Fruit fly (Drosophila melanogaster) whole organism, embryonic: Measurements from ENCODE around the gene wapl.
A peak's percentile ranks its signal among the peaks of the same experiment; 100 is the strongest.

Experiments
- C15 ChIP-seq: fragments of 200-800 bp; sonication (Bioruptor generic); IDR thresholded peaks from 3 replicates; pipeline ENCODE4 v1.3.6; 2022; ENCODE audit warnings: missing biosample characterization, missing genetic modification characterization
- CG1024 ChIP-seq: fragments of 200-800 bp; sonication (Bioruptor generic); IDR thresholded peaks from 2 replicates; pipeline ENCODE4 v1.3.6; 2022; ENCODE audit warnings: missing biosample characterization, missing genetic modification characterization
- CG10543 ChIP-seq: fragments of 200-800 bp; sonication (Bioruptor generic); optimal IDR thresholded peaks from 3 replicates; lab custom pipeline; 2017; ENCODE audit warnings: missing biosample characterization, mild to moderate bottlenecking, missing genetic modification characterization, moderate library complexity
- CG11723 ChIP-seq: fragments of 200-800 bp; sonication (Bioruptor generic); optimal IDR thresholded peaks from 2 replicates; lab custom pipeline; 2017; ENCODE audit warnings: missing biosample characterization, mild to moderate bottlenecking, missing genetic modification characterization
- CG12104 ChIP-seq: fragments of 200-800 bp; sonication (Bioruptor generic); optimal IDR thresholded peaks from 3 replicates; lab custom pipeline; 2016; ENCODE audit warnings: missing biosample characterization, missing genetic modification characterization
- CG12299 ChIP-seq: fragments of 200-800 bp; sonication (Bioruptor generic); optimal IDR thresholded peaks from 2 replicates; lab custom pipeline; 2018; ENCODE audit warnings: missing biosample characterization, mild to moderate bottlenecking, missing genetic modification characterization
- CG12391 ChIP-seq: fragments of 200-800 bp; sonication (Bioruptor generic); optimal IDR thresholded peaks from 3 replicates; lab custom pipeline; 2018; ENCODE audit warnings: missing biosample characterization, mild to moderate bottlenecking, missing genetic modification characterization, moderate library complexity
- CG14710 ChIP-seq: fragments of 200-800 bp; sonication (Bioruptor generic); optimal IDR thresholded peaks from 3 replicates; lab custom pipeline; 2019; ENCODE audit warnings: missing biosample characterization, mild to moderate bottlenecking, missing genetic modification characterization, moderate library complexity
- CG16863 ChIP-seq: fragments of 200-800 bp; sonication (Bioruptor generic); optimal IDR thresholded peaks from 3 replicates; lab custom pipeline; 2016; ENCODE audit warnings: missing biosample characterization, missing genetic modification characterization
- CG31224 ChIP-seq: fragments of 200-800 bp; sonication (Bioruptor generic); IDR thresholded peaks from 2 replicates; pipeline ENCODE4 v1.3.6; 2022; ENCODE audit warnings: missing biosample characterization, missing genetic modification characterization
- CG3407 ChIP-seq: fragments of 200-800 bp; sonication (Bioruptor generic); optimal IDR thresholded peaks from 2 replicates; lab custom pipeline; 2018; ENCODE audit warnings: missing biosample characterization, mild to moderate bottlenecking, missing genetic modification characterization
- CG34376 ChIP-seq: fragments of 200-800 bp; sonication (Bioruptor generic); optimal IDR thresholded peaks from 2 replicates; lab custom pipeline; 2018; ENCODE audit warnings: missing biosample characterization, mild to moderate bottlenecking, missing genetic modification characterization
- CG42726 ChIP-seq: fragments of 200-800 bp; sonication (Bioruptor generic); IDR thresholded peaks from 2 replicates; pipeline ENCODE4 v1.3.6; 2022; ENCODE audit warnings: missing biosample characterization, missing genetic modification characterization; ENCODE audit not compliant: partially characterized antibody
- CG4404 ChIP-seq: fragments of 200-800 bp; sonication (Bioruptor generic); IDR thresholded peaks from 2 replicates; pipeline ENCODE4 v1.3.6; 2022; ENCODE audit warnings: missing biosample characterization, missing genetic modification characterization
- CG4424 ChIP-seq: fragments of 200-800 bp; sonication (Bioruptor generic); optimal IDR thresholded peaks from 3 replicates; lab custom pipeline; 2016; ENCODE audit warnings: missing biosample characterization, missing genetic modification characterization
- CG4617 ChIP-seq: fragments of 200-800 bp; sonication (Bioruptor generic); optimal IDR thresholded peaks from 3 replicates; lab custom pipeline; 2016; ENCODE audit warnings: missing biosample characterization, missing genetic modification characterization, borderline replicate concordance
- CG4820 ChIP-seq: fragments of 200-800 bp; sonication (Bioruptor generic); optimal IDR thresholded peaks from 3 replicates; lab custom pipeline; 2016; ENCODE audit warnings: missing biosample characterization, missing genetic modification characterization
- CG6765 ChIP-seq: fragments of 200-800 bp; sonication (Bioruptor generic); optimal IDR thresholded peaks from 3 replicates; lab custom pipeline; 2017; ENCODE audit warnings: missing biosample characterization, mild to moderate bottlenecking, missing genetic modification characterization
- CG7556 ChIP-seq: fragments of 200-800 bp; sonication (Bioruptor generic); optimal IDR thresholded peaks from 2 replicates; lab custom pipeline; 2017; ENCODE audit warnings: missing biosample characterization, mild to moderate bottlenecking, missing genetic modification characterization
- CG8290 ChIP-seq, 3 experiments: fragments of 200-800 bp; sonication (Bioruptor generic); optimal IDR thresholded peaks; 2 replicates each; lab custom pipeline; 2016 to 2019; ENCODE audit warnings: missing biosample characterization in 3 of 3, missing genetic modification characterization in 3 of 3, mild to moderate bottlenecking in 2 of 3, moderate library complexity in 1 of 3
- CTCF ChIP-seq: fragments of 200-800 bp; sonication (Bioruptor generic); optimal IDR thresholded peaks from 2 replicates; lab custom pipeline; 2017; ENCODE audit warnings: missing biosample characterization, mild to moderate bottlenecking, missing genetic modification characterization, moderate library complexity
- Chrac-16 ChIP-seq: fragments of 200-800 bp; sonication (Bioruptor generic); optimal IDR thresholded peaks from 3 replicates; lab custom pipeline; 2016; ENCODE audit warnings: missing biosample characterization, missing genetic modification characterization
- D19B ChIP-seq: fragments of 200-800 bp; sonication (Bioruptor generic); optimal IDR thresholded peaks from 2 replicates; lab custom pipeline; 2017; ENCODE audit warnings: missing biosample characterization, mild to moderate bottlenecking, missing genetic modification characterization
- Dbx ChIP-seq: fragments of 200-800 bp; sonication (Bioruptor generic); IDR thresholded peaks from 3 replicates; pipeline ENCODE4 v1.3.6; 2022; ENCODE audit warnings: missing biosample characterization, missing genetic modification characterization
- Doc3 ChIP-seq: fragments of 200-800 bp; sonication (Bioruptor generic); IDR thresholded peaks from 3 replicates; pipeline ENCODE4 v1.3.6; 2022; ENCODE audit warnings: missing biosample characterization, missing genetic modification characterization; ENCODE audit not compliant: partially characterized antibody
- ERR ChIP-seq: fragments of 200-800 bp; sonication (Bioruptor generic); optimal IDR thresholded peaks from 2 replicates; lab custom pipeline; 2016; ENCODE audit warnings: missing biosample characterization, missing genetic modification characterization
- HLH3B ChIP-seq: fragments of 200-800 bp; sonication (Bioruptor generic); IDR thresholded peaks from 2 replicates; pipeline ENCODE4 v1.3.6; 2022; ENCODE audit warnings: missing biosample characterization, missing genetic modification characterization
- NC2β ChIP-seq: fragments of 200-800 bp; sonication (Bioruptor generic); optimal IDR thresholded peaks from 2 replicates; lab custom pipeline; 2016; ENCODE audit warnings: missing biosample characterization, missing genetic modification characterization
- Scr ChIP-seq: fragments of 200-800 bp; sonication (Bioruptor generic); IDR thresholded peaks from 2 replicates; pipeline ENCODE4 v1.3.6; 2022; ENCODE audit warnings: missing biosample characterization, missing genetic modification characterization; ENCODE audit not compliant: partially characterized antibody
- Xbp1 ChIP-seq: fragments of 200-800 bp; sonication (Bioruptor generic); optimal IDR thresholded peaks from 3 replicates; lab custom pipeline; 2016; ENCODE audit warnings: missing biosample characterization, mild to moderate bottlenecking, missing genetic modification characterization
- cato ChIP-seq: fragments of 200-800 bp; sonication (Bioruptor generic); optimal IDR thresholded peaks from 2 replicates; lab custom pipeline; 2016; ENCODE audit warnings: missing biosample characterization, missing genetic modification characterization, borderline replicate concordance
- chinmo ChIP-seq: fragments of 200-800 bp; sonication (Bioruptor generic); IDR thresholded peaks from 4 replicates; pipeline ENCODE4 v1.3.6; 2022; ENCODE audit warnings: missing biosample characterization, missing genetic modification characterization; ENCODE audit not compliant: partially characterized antibody
- corto ChIP-seq: fragments of 200-800 bp; sonication (Bioruptor generic); optimal IDR thresholded peaks from 2 replicates; lab custom pipeline; 2016; ENCODE audit warnings: missing biosample characterization, mild to moderate bottlenecking, missing genetic modification characterization, moderate library complexity
- dmrt99B ChIP-seq: fragments of 200-800 bp; sonication (Bioruptor generic); optimal IDR thresholded peaks from 2 replicates; lab custom pipeline; 2018; ENCODE audit warnings: missing biosample characterization, mild to moderate bottlenecking, missing genetic modification characterization, moderate library complexity
- esg ChIP-seq: fragments of 200-800 bp; sonication (Bioruptor generic); conservative IDR thresholded peaks from 2 replicates; pipeline ENCODE4 v1.3.6; 2022; ENCODE audit warnings: missing biosample characterization, missing genetic modification characterization
- exex ChIP-seq: fragments of 200-800 bp; sonication (Bioruptor generic); optimal IDR thresholded peaks from 4 replicates; lab custom pipeline; 2018; ENCODE audit warnings: missing biosample characterization, mild to moderate bottlenecking, missing genetic modification characterization, moderate library complexity
- ftz-f1 ChIP-seq: fragments of 200-800 bp; sonication (Bioruptor generic); optimal IDR thresholded peaks from 2 replicates; lab custom pipeline; 2016; ENCODE audit warnings: missing biosample characterization, missing genetic modification characterization
- grn ChIP-seq: fragments of 200-800 bp; sonication (Bioruptor generic); optimal IDR thresholded peaks from 3 replicates; lab custom pipeline; 2017; ENCODE audit warnings: missing biosample characterization, missing genetic modification characterization
- inv ChIP-seq: fragments of 200-800 bp; sonication (Bioruptor generic); IDR thresholded peaks from 2 replicates; pipeline ENCODE4 v1.3.6; 2022; ENCODE audit warnings: missing biosample characterization, missing genetic modification characterization; ENCODE audit not compliant: partially characterized antibody
- jigr1 ChIP-seq: fragments of 200-800 bp; sonication (Bioruptor generic); IDR thresholded peaks from 3 replicates; pipeline ENCODE4 v1.3.6; 2022; ENCODE audit warnings: missing biosample characterization, missing genetic modification characterization
- jing ChIP-seq: fragments of 200-800 bp; sonication (Bioruptor generic); optimal IDR thresholded peaks from 2 replicates; lab custom pipeline; 2018; ENCODE audit warnings: missing biosample characterization, mild to moderate bottlenecking, missing genetic modification characterization
- klu ChIP-seq: fragments of 200-800 bp; sonication (Bioruptor generic); IDR thresholded peaks from 2 replicates; pipeline ENCODE4 v1.3.6; 2022; ENCODE audit warnings: missing biosample characterization, missing genetic modification characterization
- knrl ChIP-seq: fragments of 200-800 bp; sonication (Bioruptor generic); IDR thresholded peaks from 3 replicates; pipeline ENCODE4 v1.3.6; 2022; ENCODE audit warnings: missing biosample characterization, missing genetic modification characterization; ENCODE audit not compliant: partially characterized antibody
- mld ChIP-seq: fragments of 200-800 bp; sonication (Bioruptor generic); IDR thresholded peaks from 3 replicates; pipeline ENCODE4 v1.3.6; 2022; ENCODE audit warnings: missing biosample characterization, missing genetic modification characterization; ENCODE audit not compliant: partially characterized antibody
- nom ChIP-seq: fragments of 200-800 bp; sonication (Bioruptor generic); optimal IDR thresholded peaks from 2 replicates; lab custom pipeline; 2017; ENCODE audit warnings: missing biosample characterization, missing genetic modification characterization, mild to moderate bottlenecking, moderate library complexity, missing genetic modification reagents
- slou ChIP-seq: fragments of 200-800 bp; sonication (Bioruptor generic); optimal IDR thresholded peaks from 3 replicates; lab custom pipeline; 2016; ENCODE audit warnings: missing biosample characterization, missing genetic modification characterization
- sr ChIP-seq: fragments of 200-800 bp; sonication (Bioruptor generic); IDR thresholded peaks from 3 replicates; pipeline ENCODE4 v1.3.6; 2022; ENCODE audit warnings: missing biosample characterization, missing genetic modification characterization
- sug ChIP-seq: fragments of 200-800 bp; optimal IDR thresholded peaks from 2 replicates; lab custom pipeline; 2019; ENCODE audit warnings: missing biosample characterization, mild to moderate bottlenecking, missing genetic modification characterization, moderate library complexity
- tna ChIP-seq: fragments of 200-800 bp; sonication (Bioruptor generic); IDR thresholded peaks from 2 replicates; pipeline ENCODE4 v1.3.6; 2022; ENCODE audit warnings: missing biosample characterization, missing genetic modification characterization; ENCODE audit not compliant: partially characterized antibody
- ttk ChIP-seq: fragments of 200-800 bp; sonication (Bioruptor generic); IDR thresholded peaks from 2 replicates; pipeline ENCODE4 v2.1.2; 2022; ENCODE audit warnings: missing biosample characterization, missing genetic modification characterization
- zen2 ChIP-seq: fragments of 200-800 bp; sonication (Bioruptor generic); IDR thresholded peaks from 3 replicates; pipeline ENCODE4 v1.3.6; 2022; ENCODE audit warnings: missing biosample characterization, missing genetic modification characterization; ENCODE audit not compliant: partially characterized antibody

wapl gene

DNA sequence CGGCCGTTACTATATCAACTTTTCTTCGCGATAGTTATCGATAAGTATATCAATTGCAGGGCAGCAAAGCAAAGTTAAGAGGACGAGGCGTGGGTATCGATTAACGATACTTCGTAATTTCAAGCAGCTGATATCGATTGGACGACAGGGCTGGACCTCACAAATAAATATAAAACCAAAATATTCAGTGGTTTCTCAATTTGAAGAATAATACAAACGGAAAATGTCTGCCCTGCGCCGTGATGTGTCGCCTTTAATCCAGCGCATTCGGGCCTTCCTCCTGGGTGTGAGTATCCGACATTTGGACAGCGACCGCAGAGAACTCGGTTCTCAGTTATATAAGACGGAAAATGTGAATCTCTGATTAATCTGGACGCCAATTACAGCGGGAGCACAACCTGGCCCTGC lies 13.6 kb upstream of the wapl start, which contains the start of gene ND-B14.5A (continued):
- TF ChIP-seq ERR (GFP tag; lab: Kevin White, UChicago) (no peak), esg (no peak), CG12104 (GFP tag; lab: Kevin White, UChicago) (no peak), dmrt99B (no peak), CG10543 (GFP tag; lab: Kevin White, UChicago) (no peak), zen2 (peak; percentile 94), slou (GFP tag; lab: Kevin White, UChicago) (no peak), CG8290 (GFP tag; optimal IDR thresholded peaks at IDR 0.05; lab: Kevin White, UChicago) (no peak), CG8290 (tag; optimal IDR thresholded peaks at IDR 0.05; lab: Kevin White, UChicago) (peak in 1 of 2 experiments; percentile 27), Chrac-16 (GFP tag; lab: Kevin White, UChicago) (no peak), CG1024 (GFP tag; lab: Robert Waterston, UW) (no peak), CG16863 (GFP tag; lab: Kevin White, UChicago) (no peak), sr (GFP tag; lab: Robert Waterston, UW) (no peak), klu (GFP tag; lab: Robert Waterston, UW) (no peak), Doc3 (GFP tag; lab: Robert Waterston, UW) (peak; percentile 85), CG4820 (GFP tag; lab: Kevin White, UChicago) (no peak), sug (tag; lab: Kevin White, UChicago) (peak; percentile 21), chinmo (GFP tag; lab: Robert Waterston, UW) (peak; percentile 96), CG4424 (GFP tag; lab: Kevin White, UChicago) (no peak), inv (GFP tag; lab: Robert Waterston, UW) (peak; percentile 86), CG7556 (GFP tag; lab: Kevin White, UChicago) (no peak), knrl (peak; percentile 80), CG14710 (tag; lab: Kevin White, UChicago) (peak; percentile 43), D19B (GFP tag; lab: Kevin White, UChicago) (no peak), HLH3B (GFP tag; lab: Robert Waterston, UW) (no peak), grn (GFP tag; lab: Kevin White, UChicago) (no peak), CTCF (peak; percentile 5), nom (GFP tag; lab: Kevin White, UChicago) (peak; percentile 35), NC2β (GFP tag; lab: Kevin White, UChicago) (no peak), CG11723 (GFP tag; lab: Kevin White, UChicago) (no peak), jigr1 (GFP tag; lab: Robert Waterston, UW) (no peak), CG42726 (GFP tag; lab: Robert Waterston, UW) (peak; percentile 83), CG4617 (peak; percentile 61), ttk (GFP tag; lab: Robert Waterston, UW) (no peak), C15 (GFP tag; lab: Robert Waterston, UW) (no peak), CG34376 (GFP tag; lab: Kevin White, UChicago) (no peak), CG6765 (GFP tag; lab: Kevin White, UChicago) (no peak), jing (GFP tag; lab: Kevin White, UChicago) (no peak), CG12299 (no peak), Xbp1 (GFP tag; lab: Kevin White, UChicago) (no peak), Scr (GFP tag; lab: Robert Waterston, UW) (peak; percentile 90), ftz-f1 (GFP tag; lab: Kevin White, UChicago) (no peak), CG4404 (GFP tag; lab: Robert Waterston, UW) (no peak), CG31224 (GFP tag; lab: Robert Waterston, UW) (no peak), CG3407 (GFP tag; lab: Kevin White, UChicago) (no peak), Dbx (no peak), mld (peak; percentile 96), corto (no peak), exex (tag; lab: Kevin White, UChicago) (no peak), tna (GFP tag; lab: Robert Waterston, UW) (peak; percentile 98), cato (GFP tag; lab: Kevin White, UChicago) (no peak), CG12391 (tag; lab: Kevin White, UChicago) (peak; percentile 0)
